Fruit fly (Drosophila melanogaster): ENCODE measurements around the gene Gbs-76A.

dm6 chr3L:19233798-19234781 is 58.5 kb downstream of the Gbs-76A start:
- no peak for TF ChIP-seq woc (GFP tag; optimal IDR thresholded peaks at IDR 0.05)
- no peak for TF ChIP-seq dsf (GFP tag; optimal IDR thresholded peaks at IDR 0.05; ENCODE audit: borderline replicate concordance)
- TF ChIP-seq pan (optimal IDR thresholded peaks at IDR 0.05): no peak
- no peak for TF ChIP-seq Sp1 (GFP tag; optimal IDR thresholded peaks at IDR 0.05)
